Fruit fly (Drosophila melanogaster): ENCODE measurements around the gene CG17294.

The CG17294 gene

dm6 chr2L:8376717-8377116 is at the start of gene CG17294, which contains the start of gene CG13390 (continued):
- peak; percentile 99 for TF ChIP-seq CG8765 (GFP tag; IDR thresholded peaks at IDR 0.05)
- TF ChIP-seq CG8924 (tag; optimal IDR thresholded peaks at IDR 0.05) = peak; percentile 100
- peak; percentile 99 for TF ChIP-seq CG12942 (GFP tag; optimal IDR thresholded peaks at IDR 0.05)
- TF ChIP-seq esg (GFP tag; conservative IDR thresholded peaks at IDR 0.05) = peak; percentile 100
- peak; percentile 97 for TF ChIP-seq ems (GFP tag; optimal IDR thresholded peaks at IDR 0.05)
- TF ChIP-seq grn (GFP tag; optimal IDR thresholded peaks at IDR 0.05) = peak; percentile 92
- TF ChIP-seq CG30020 (tag; optimal IDR thresholded peaks at IDR 0.05) = peak; percentile 93
- TF ChIP-seq CG12155 (GFP tag; optimal IDR thresholded peaks at IDR 0.05) = peak; percentile 99
- no peak for TF ChIP-seq Tbp (GFP tag; optimal IDR thresholded peaks at IDR 0.05)
- TF ChIP-seq ftz-f1 (GFP tag; optimal IDR thresholded peaks at IDR 0.05) = peak; percentile 82
- TF ChIP-seq sisA (GFP tag; IDR thresholded peaks at IDR 0.05) = peak; percentile 100
- peak; percentile 99 for TF ChIP-seq CG10147 (GFP tag; optimal IDR thresholded peaks at IDR 0.05)
- TF ChIP-seq pros (GFP tag; optimal IDR thresholded peaks at IDR 0.05) = peak; percentile 89
- TF ChIP-seq NC2β (GFP tag; optimal IDR thresholded peaks at IDR 0.05) = peak; percentile 90
- peak; percentile 75 for TF ChIP-seq Doc3 (GFP tag; IDR thresholded peaks at IDR 0.05; ENCODE audit: partially characterized antibody)
- TF ChIP-seq Asciz (GFP tag; optimal IDR thresholded peaks at IDR 0.05) = peak; percentile 99
- TF ChIP-seq chinmo (GFP tag; IDR thresholded peaks at IDR 0.05; ENCODE audit: partially characterized antibody) = peak; percentile 57; the same call in 1 of the 4 replicates
- peak; percentile 87 for TF ChIP-seq stwl (tag; optimal IDR thresholded peaks at IDR 0.05)
- TF ChIP-seq HmgZ (tag; optimal IDR thresholded peaks at IDR 0.05) = peak; percentile 100
- TF ChIP-seq CG18764 (GFP tag; optimal IDR thresholded peaks at IDR 0.05) = peak; percentile 99
- TF ChIP-seq CG3838 (GFP tag; optimal IDR thresholded peaks at IDR 0.05) = peak; percentile 96
- peak; percentile 90 for TF ChIP-seq CG10321 (GFP tag; IDR thresholded peaks at IDR 0.05)
- peak; percentile 99 for TF ChIP-seq kah (GFP tag; optimal IDR thresholded peaks at IDR 0.05)
- peak; percentile 98 for TF ChIP-seq D19A (tag; optimal IDR thresholded peaks at IDR 0.05)
- peak; percentile 28; the same call in 1 of the 2 replicates for TF ChIP-seq tna (GFP tag; IDR thresholded peaks at IDR 0.05; ENCODE audit: partially characterized antibody)
- TF ChIP-seq CG6689 (GFP tag; IDR thresholded peaks at IDR 0.05) = peak; percentile 99
- no peak for TF ChIP-seq hth (optimal IDR thresholded peaks at IDR 0.05)
- peak; percentile 96 for TF ChIP-seq CG4707 (GFP tag; optimal IDR thresholded peaks at IDR 0.05)
- peak; percentile 99 for TF ChIP-seq CG17385 (GFP tag; optimal IDR thresholded peaks at IDR 0.05)
- peak; percentile 97 for TF ChIP-seq CG18476 (GFP tag; optimal IDR thresholded peaks at IDR 0.05)
- TF ChIP-seq mld (GFP tag; IDR thresholded peaks at IDR 0.05; ENCODE audit: partially characterized antibody) = no peak
- TF ChIP-seq Atf3 (GFP tag; optimal IDR thresholded peaks at IDR 0.05) = peak; percentile 92
- peak; percentile 95 for TF ChIP-seq HLH54F (GFP tag; optimal IDR thresholded peaks at IDR 0.05)
- TF ChIP-seq Deaf1 (tag; optimal IDR thresholded peaks at IDR 0.05) = peak; percentile 92
- peak; percentile 98 for TF ChIP-seq scrt (GFP tag; optimal IDR thresholded peaks at IDR 0.05)
- peak; percentile 100 for TF ChIP-seq BtbVII (GFP tag; optimal IDR thresholded peaks at IDR 0.05)
- TF ChIP-seq CG8359 (GFP tag; optimal IDR thresholded peaks at IDR 0.05; ENCODE audit: borderline replicate concordance) = peak; percentile 95
- TF ChIP-seq Sry-β (GFP tag; optimal IDR thresholded peaks at IDR 0.05) = peak; percentile 76
- peak; percentile 99 for TF ChIP-seq sqz (GFP tag; optimal IDR thresholded peaks at IDR 0.05)
- TF ChIP-seq B-H1 (GFP tag; IDR thresholded peaks at IDR 0.05) = peak; percentile 99
- peak; percentile 87 for TF ChIP-seq CHES-1-like (GFP tag; optimal IDR thresholded peaks at IDR 0.05)
- peak; percentile 99 for TF ChIP-seq cwo (GFP tag; optimal IDR thresholded peaks at IDR 0.05)
- TF ChIP-seq cad (GFP tag; optimal IDR thresholded peaks at IDR 0.05) = no peak
- TF ChIP-seq da (GFP tag; optimal IDR thresholded peaks at IDR 0.05) = peak; percentile 92
- peak; percentile 100 for TF ChIP-seq fd96Cb (tag; optimal IDR thresholded peaks at IDR 0.05)
- TF ChIP-seq CG10979 (tag; optimal IDR thresholded peaks at IDR 0.05) = peak; percentile 99
- peak; percentile 100 for TF ChIP-seq CG14441 (GFP tag; IDR thresholded peaks at IDR 0.05)
- peak; percentile 75 for TF ChIP-seq BEAF-32 (GFP tag; optimal IDR thresholded peaks at IDR 0.05)
- TF ChIP-seq kay (GFP tag; optimal IDR thresholded peaks at IDR 0.05) = peak; percentile 99
- TF ChIP-seq Hey (tag; optimal IDR thresholded peaks at IDR 0.05) = peak; percentile 92
